Worm (Caenorhabditis elegans) whole organism, midembryonic: ENCODE results near the gene spsb-1.

ENCODE experiments used
- cog-1 ChIP-seq: sonication (generic microtip); optimal IDR thresholded peaks from 2 replicates; lab custom pipeline; 2016; ENCODE audit warnings: missing genetic modification characterization, missing compliant biosample characterization
- flt-1 ChIP-seq: fragments of 200-800 bp; sonication (Bioruptor generic); IDR thresholded peaks from 2 replicates; pipeline ENCODE4 v1.3.6; 2022; ENCODE audit warnings: missing genetic modification characterization, missing compliant biosample characterization
- klf-2 ChIP-seq: fragments of 200-800 bp; sonication (Bioruptor generic); conservative IDR thresholded peaks from 2 replicates; pipeline ENCODE4 v1.3.6; 2022; ENCODE audit warnings: missing genetic modification reagents, missing genetic modification characterization, missing compliant biosample characterization
- med-1 ChIP-seq: sonication (generic microtip); optimal IDR thresholded peaks from 2 replicates; lab custom pipeline; 2017; ENCODE audit warnings: missing genetic modification characterization, mild to moderate bottlenecking, missing compliant biosample characterization, antibody characterized with exemption, missing genetic modification reagents; ENCODE audit not compliant: insufficient read depth
- ref-1 ChIP-seq: fragments of 200-800 bp; sonication (Bioruptor generic); conservative IDR thresholded peaks from 2 replicates; pipeline ENCODE4 v1.3.6; 2022; ENCODE audit warnings: missing genetic modification reagents, missing genetic modification characterization, missing compliant biosample characterization
- tab-1 ChIP-seq: fragments of 200-800 bp; sonication (Bioruptor generic); IDR thresholded peaks from 2 replicates; pipeline ENCODE4 v1.3.6; 2022; ENCODE audit warnings: missing genetic modification characterization, missing compliant biosample characterization
- ztf-23 ChIP-seq: fragments of 200-800 bp; sonication (Bioruptor generic); IDR thresholded peaks from 2 replicates; pipeline ENCODE4 v1.3.6; 2022; ENCODE audit warnings: missing genetic modification reagents, missing genetic modification characterization, missing compliant biosample characterization
- ztf-29 ChIP-seq: fragments of 200-800 bp; sonication (Bioruptor generic); IDR thresholded peaks from 2 replicates; pipeline ENCODE4 v1.3.6; 2022; ENCODE audit warnings: missing genetic modification reagents, missing genetic modification characterization, missing compliant biosample characterization

- TF ChIP-seq flt-1 (GFP tag; lab: Robert Waterston, UW) (no peak), ztf-23 (GFP tag; lab: Robert Waterston, UW) (0 out of 2 replicates have a peak, but pooled peaks have one; percentile 40), cog-1 (peak; percentile 77), ztf-29 (GFP tag; lab: Robert Waterston, UW) (peak; percentile 52; the same call in 1 of the 2 replicates), tab-1 (no peak), ref-1 (GFP tag; lab: Robert Waterston, UW) (no peak), med-1 (GFP tag; lab: Kevin White, UChicago) (no peak), klf-2 (GFP tag; lab: Robert Waterston, UW) (no peak)
Measured at ce11 chrII:15263054-15263755, 66.7 kb downstream of the spsb-1 start.
